Fruit fly (Drosophila melanogaster) whole organism, prepupa: ENCODE measurements around the gene Or67b.

Source experiments
- Blimp-1 ChIP-seq: fragments of 200-800 bp; sonication (Bioruptor generic); optimal IDR thresholded peaks from 3 replicates; lab custom pipeline; 2017; ENCODE audit warnings: missing biosample characterization, missing genetic modification characterization, mild to moderate bottlenecking, moderate library complexity, missing genetic modification reagents
- CG10669 ChIP-seq: fragments of 200-800 bp; sonication (Bioruptor generic); optimal IDR thresholded peaks from 3 replicates; lab custom pipeline; 2018; ENCODE audit warnings: missing biosample characterization, mild to moderate bottlenecking, missing genetic modification characterization, moderate library complexity
- CG11294 ChIP-seq: fragments of 200-800 bp; sonication (Bioruptor generic); IDR thresholded peaks from 2 replicates; pipeline ENCODE4 v1.3.6; 2022; ENCODE audit warnings: missing biosample characterization, missing genetic modification characterization
- CG11762 ChIP-seq: fragments of 200-800 bp; sonication (Bioruptor generic); optimal IDR thresholded peaks from 3 replicates; lab custom pipeline; 2016; ENCODE audit warnings: missing biosample characterization, missing genetic modification characterization; ENCODE audit not compliant: insufficient read depth
- CG11902 ChIP-seq: fragments of 200-800 bp; sonication (Bioruptor generic); optimal IDR thresholded peaks from 3 replicates; lab custom pipeline; 2016; ENCODE audit warnings: missing biosample characterization, missing genetic modification characterization
- CG15336 ChIP-seq: fragments of 200-800 bp; sonication (Bioruptor generic); IDR thresholded peaks from 2 replicates; pipeline ENCODE4 v1.3.6; 2022; ENCODE audit warnings: missing biosample characterization, missing genetic modification characterization
- CG16779 ChIP-seq: fragments of 200-800 bp; sonication (Bioruptor generic); optimal IDR thresholded peaks from 3 replicates; lab custom pipeline; 2017; ENCODE audit warnings: missing biosample characterization, mild to moderate bottlenecking, missing genetic modification characterization
- CG3032 ChIP-seq: fragments of 200-800 bp; optimal IDR thresholded peaks from 2 replicates; lab custom pipeline; 2019; ENCODE audit warnings: missing biosample characterization, mild to moderate bottlenecking, missing genetic modification characterization, moderate library complexity
- CG31627 ChIP-seq: fragments of 200-800 bp; sonication (Bioruptor generic); optimal IDR thresholded peaks from 3 replicates; lab custom pipeline; 2016; ENCODE audit warnings: missing biosample characterization, missing genetic modification characterization
- CG32006 ChIP-seq: fragments of 200-800 bp; sonication (Bioruptor generic); optimal IDR thresholded peaks from 3 replicates; lab custom pipeline; 2017; ENCODE audit warnings: missing biosample characterization, mild to moderate bottlenecking, missing genetic modification characterization
- CG3919 ChIP-seq: fragments of 200-800 bp; sonication (Bioruptor generic); optimal IDR thresholded peaks from 3 replicates; lab custom pipeline; 2016; ENCODE audit warnings: missing biosample characterization, missing genetic modification characterization
- CG6163 ChIP-seq: fragments of 200-800 bp; sonication (Bioruptor generic); IDR thresholded peaks from 3 replicates; pipeline ENCODE4 v1.3.6; 2022; ENCODE audit warnings: missing biosample characterization, missing genetic modification characterization
- CG6276 ChIP-seq: fragments of 200-800 bp; sonication (Bioruptor generic); optimal IDR thresholded peaks from 2 replicates; lab custom pipeline; 2017; ENCODE audit warnings: missing biosample characterization, mild to moderate bottlenecking, missing genetic modification characterization
- CG6792 ChIP-seq: fragments of 200-800 bp; sonication (Bioruptor generic); optimal IDR thresholded peaks from 3 replicates; lab custom pipeline; 2016; ENCODE audit warnings: missing biosample characterization, missing genetic modification characterization
- CG6808 ChIP-seq: fragments of 200-800 bp; sonication (Bioruptor generic); optimal IDR thresholded peaks from 3 replicates; lab custom pipeline; 2017; ENCODE audit warnings: missing biosample characterization, missing genetic modification characterization, mild to moderate bottlenecking, moderate library complexity, missing genetic modification reagents
- CG6854 ChIP-seq: fragments of 200-800 bp; sonication (Bioruptor generic); optimal IDR thresholded peaks from 2 replicates; lab custom pipeline; 2017; ENCODE audit warnings: missing biosample characterization, mild to moderate bottlenecking, missing genetic modification characterization
- CG8119 ChIP-seq: fragments of 200-800 bp; sonication (Bioruptor generic); IDR thresholded peaks from 3 replicates; pipeline ENCODE4 v1.3.6; 2022; ENCODE audit warnings: missing biosample characterization, missing genetic modification characterization
- CG8319 ChIP-seq: fragments of 200-800 bp; sonication (Bioruptor generic); optimal IDR thresholded peaks from 3 replicates; lab custom pipeline; 2016; ENCODE audit warnings: missing biosample characterization, missing genetic modification characterization
- CG9139 ChIP-seq: fragments of 200-800 bp; sonication (Bioruptor generic); optimal IDR thresholded peaks from 3 replicates; lab custom pipeline; 2017; ENCODE audit warnings: missing biosample characterization, mild to moderate bottlenecking, missing genetic modification characterization
- Eip75B ChIP-seq: fragments of 200-800 bp; sonication (Bioruptor generic); optimal IDR thresholded peaks from 3 replicates; lab custom pipeline; 2016; ENCODE audit warnings: missing biosample characterization, missing genetic modification characterization
- Eip78C ChIP-seq: fragments of 200-800 bp; sonication (Bioruptor generic); peaks from one replicate; lab custom pipeline; 2016; ENCODE audit warnings: missing biosample characterization, missing genetic modification characterization
- Ets21C ChIP-seq: fragments of 200-800 bp; sonication (Bioruptor generic); optimal IDR thresholded peaks from 3 replicates; lab custom pipeline; 2016; ENCODE audit warnings: missing biosample characterization, missing genetic modification characterization
- Ets96B ChIP-seq: fragments of 200-800 bp; optimal IDR thresholded peaks from 2 replicates; lab custom pipeline; 2019; ENCODE audit warnings: missing biosample characterization, mild to moderate bottlenecking, missing genetic modification characterization, moderate library complexity
- Gug ChIP-seq: fragments of 200-800 bp; sonication (Bioruptor generic); IDR thresholded peaks from 2 replicates; pipeline ENCODE4 v1.3.6; 2022; ENCODE audit warnings: missing biosample characterization, missing genetic modification characterization
- Hr38 ChIP-seq: sonication (Bioruptor generic); optimal IDR thresholded peaks from 2 replicates; lab custom pipeline; 2016; ENCODE audit warnings: missing biosample characterization, missing genetic modification characterization
- Hr4 ChIP-seq: fragments of 200-800 bp; sonication (Bioruptor generic); optimal IDR thresholded peaks from 3 replicates; lab custom pipeline; 2016; ENCODE audit warnings: missing biosample characterization, missing genetic modification characterization
- Lpt ChIP-seq: fragments of 200-800 bp; sonication (Bioruptor generic); optimal IDR thresholded peaks from 3 replicates; lab custom pipeline; 2016; ENCODE audit warnings: missing biosample characterization, missing genetic modification characterization
- Met ChIP-seq: fragments of 200-800 bp; sonication (Bioruptor generic); optimal IDR thresholded peaks from 3 replicates; lab custom pipeline; 2016; ENCODE audit warnings: missing biosample characterization, missing genetic modification characterization
- OdsH ChIP-seq: fragments of 200-800 bp; sonication (Bioruptor generic); optimal IDR thresholded peaks from 3 replicates; lab custom pipeline; 2016; ENCODE audit warnings: missing biosample characterization, missing genetic modification characterization
- Smox ChIP-seq: fragments of 200-800 bp; sonication (Bioruptor generic); optimal IDR thresholded peaks from 3 replicates; lab custom pipeline; 2016; ENCODE audit warnings: missing biosample characterization, missing genetic modification characterization
- Sox102F ChIP-seq: fragments of 200-800 bp; sonication (Bioruptor generic); optimal IDR thresholded peaks from 2 replicates; lab custom pipeline; 2016; ENCODE audit warnings: missing biosample characterization, mild to moderate bottlenecking, missing genetic modification characterization
- Sox15 ChIP-seq: fragments of 200-800 bp; sonication (Bioruptor generic); optimal IDR thresholded peaks from 3 replicates; lab custom pipeline; 2016; ENCODE audit warnings: missing biosample characterization, missing genetic modification characterization
- achi ChIP-seq: fragments of 200-800 bp; sonication (Bioruptor generic); optimal IDR thresholded peaks from 3 replicates; lab custom pipeline; 2016; ENCODE audit warnings: missing biosample characterization, missing genetic modification characterization
- acj6 ChIP-seq: fragments of 200-800 bp; sonication (Bioruptor generic); optimal IDR thresholded peaks from 3 replicates; lab custom pipeline; 2016; ENCODE audit warnings: missing biosample characterization, missing genetic modification characterization
- dac ChIP-seq: fragments of 200-800 bp; sonication (Bioruptor generic); optimal IDR thresholded peaks from 2 replicates; lab custom pipeline; 2017; ENCODE audit warnings: missing biosample characterization, mild to moderate bottlenecking, missing genetic modification characterization
- eg ChIP-seq: fragments of 200-800 bp; sonication (Bioruptor generic); IDR thresholded peaks from 3 replicates; pipeline ENCODE4 v1.3.6; 2022; ENCODE audit warnings: missing biosample characterization, missing genetic modification characterization
- esn ChIP-seq: fragments of 200-800 bp; sonication (Bioruptor generic); optimal IDR thresholded peaks from 2 replicates; lab custom pipeline; 2016; ENCODE audit warnings: missing biosample characterization, mild to moderate bottlenecking, missing genetic modification characterization, moderate library complexity
- fd59A ChIP-seq: fragments of 200-800 bp; sonication (Bioruptor generic); optimal IDR thresholded peaks from 2 replicates; lab custom pipeline; 2017; ENCODE audit warnings: missing biosample characterization, mild to moderate bottlenecking, missing genetic modification characterization, missing genetic modification reagents
- fd85E ChIP-seq: fragments of 200-800 bp; sonication (Bioruptor generic); optimal IDR thresholded peaks from 3 replicates; lab custom pipeline; 2016; ENCODE audit warnings: missing biosample characterization, missing genetic modification characterization
- fkh ChIP-seq: fragments of 200-800 bp; sonication (Bioruptor generic); optimal IDR thresholded peaks from 3 replicates; lab custom pipeline; 2017; ENCODE audit warnings: missing biosample characterization, mild to moderate bottlenecking, missing genetic modification characterization, moderate library complexity
- net ChIP-seq: fragments of 200-800 bp; sonication (Bioruptor generic); optimal IDR thresholded peaks from 3 replicates; lab custom pipeline; 2016; ENCODE audit warnings: missing biosample characterization, missing genetic modification characterization
- pdm3 ChIP-seq: fragments of 200-800 bp; sonication (Bioruptor generic); optimal IDR thresholded peaks from 3 replicates; lab custom pipeline; 2016; ENCODE audit warnings: missing biosample characterization, missing genetic modification characterization
- salr ChIP-seq, 2 experiments: fragments of 200-800 bp; sonication (Bioruptor generic); optimal IDR thresholded peaks; 3 replicates each; lab custom pipeline; 2016 to 2018; ENCODE audit warnings: missing biosample characterization in 2 of 2, missing genetic modification characterization in 2 of 2, mild to moderate bottlenecking in 1 of 2
- ss ChIP-seq, 2 experiments: fragments of 200-800 bp; sonication (Bioruptor generic); optimal IDR thresholded peaks; 2 replicates in 1 of 2; 3 replicates in 1 of 2; lab custom pipeline; 2017 to 2018; ENCODE audit warnings: mild to moderate bottlenecking in 2 of 2, missing biosample characterization in 2 of 2, missing genetic modification characterization in 2 of 2, moderate library complexity in 1 of 2
- svp ChIP-seq: fragments of 200-800 bp; sonication (Bioruptor generic); peaks from one replicate; lab custom pipeline; 2016; ENCODE audit warnings: missing biosample characterization, missing genetic modification characterization
- topi ChIP-seq: fragments of 200-800 bp; sonication (Bioruptor generic); optimal IDR thresholded peaks from 3 replicates; lab custom pipeline; 2016; ENCODE audit warnings: missing biosample characterization, missing genetic modification characterization

Or67b gene

DNA sequence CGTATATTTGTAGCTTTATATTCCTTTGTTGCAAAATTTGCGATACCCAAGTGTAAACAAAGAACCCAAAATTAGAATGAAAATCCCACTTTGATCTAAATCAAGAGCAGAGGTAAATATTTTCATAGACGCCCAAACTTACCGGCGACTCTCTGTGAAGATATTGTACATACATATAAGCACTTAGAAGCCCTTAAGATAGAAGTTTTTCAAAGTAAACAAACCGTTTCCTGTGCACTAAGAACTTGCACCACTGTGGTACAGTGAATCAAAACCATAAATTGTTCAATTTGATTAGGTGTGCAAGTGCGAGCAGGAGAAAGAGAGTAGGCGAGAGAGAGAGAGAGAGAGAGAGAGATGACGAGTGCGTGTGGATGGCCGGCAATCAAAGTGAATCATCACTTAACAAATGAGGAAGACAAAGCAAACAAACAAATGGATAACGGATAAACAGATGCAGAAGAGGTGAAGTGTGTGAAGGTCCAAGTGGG lies 49.1 kb upstream of the Or67b start (continued):
- TF ChIP-seq Ets96B, result peak; percentile 23
- TF ChIP-seq Eip78C, result peak; percentile 87
- TF ChIP-seq fd59A, result peak; percentile 2
- peak; percentile 19 for TF ChIP-seq topi (GFP tag; lab: Kevin White, UChicago)
- no peak for TF ChIP-seq CG8319 (GFP tag; lab: Kevin White, UChicago)
- no peak for TF ChIP-seq Eip75B (GFP tag; lab: Kevin White, UChicago)
- no peak for TF ChIP-seq Sox102F (GFP tag; lab: Kevin White, UChicago)
- no peak for TF ChIP-seq CG11902 (GFP tag; lab: Kevin White, UChicago)
- no peak for TF ChIP-seq CG8119
- TF ChIP-seq eg (GFP tag; lab: Robert Waterston, UW), result no peak
- TF ChIP-seq fd85E, result no peak
- TF ChIP-seq ss (GFP tag; optimal IDR thresholded peaks at IDR 0.05; lab: Kevin White, UChicago), result peak in 1 of 2 experiments; percentile 67
- no peak for TF ChIP-seq CG11762 (GFP tag; lab: Kevin White, UChicago)
- TF ChIP-seq acj6 (GFP tag; lab: Kevin White, UChicago), result no peak
- peak; percentile 52 for TF ChIP-seq Met (GFP tag; lab: Kevin White, UChicago)
- TF ChIP-seq CG9139 (GFP tag; lab: Kevin White, UChicago), result no peak
- TF ChIP-seq svp (GFP tag; lab: Kevin White, UChicago), result peak; percentile 39

DNA sequence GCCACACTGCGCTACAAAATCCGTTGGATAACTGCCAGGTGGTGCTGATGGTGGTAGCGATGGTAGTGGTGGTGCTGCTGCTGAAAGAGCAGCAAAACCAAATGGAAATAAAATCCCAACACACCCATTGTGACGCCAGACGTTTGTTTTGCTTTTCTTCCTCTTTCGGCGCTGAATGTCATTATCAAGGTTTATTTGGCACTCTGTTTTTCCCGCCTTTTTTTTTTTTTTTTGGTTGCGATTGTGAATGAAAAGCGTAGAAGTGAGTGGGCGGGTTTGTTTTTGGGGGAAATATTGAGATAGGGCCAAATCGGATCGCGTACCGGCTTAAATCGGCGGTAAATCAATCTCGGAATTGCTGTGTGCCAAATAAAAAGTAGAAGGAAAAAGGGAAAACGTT lies 48.3 kb upstream of the Or67b start:
- TF ChIP-seq OdsH (GFP tag; lab: Kevin White, UChicago) (no peak), svp (GFP tag; lab: Kevin White, UChicago) (peak; percentile 48)

DNA sequence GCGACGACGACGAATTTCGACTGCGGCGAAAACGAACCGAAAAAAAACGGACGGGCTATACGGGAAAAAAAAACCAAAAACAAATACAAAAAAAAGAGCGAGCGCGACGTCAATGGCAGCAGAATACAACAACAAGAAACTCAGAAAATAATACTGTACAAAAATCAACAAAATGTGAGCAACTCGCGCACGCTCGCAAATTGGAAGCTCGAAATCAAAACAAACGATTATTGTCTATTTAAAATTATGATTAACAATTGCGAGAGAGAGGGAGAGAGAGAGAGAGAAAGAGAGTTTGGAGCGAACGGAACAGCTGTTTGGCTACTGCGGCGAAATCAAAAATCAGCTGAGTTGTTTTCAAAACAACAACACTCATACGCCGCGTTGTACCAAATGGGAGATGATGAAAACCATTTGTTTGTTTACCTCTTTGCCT lies 46.6 kb upstream of the Or67b start:
- TF ChIP-seq CG3032 (tag; lab: Kevin White, UChicago) (no peak), fd85E (no peak), Hr4 (GFP tag; lab: Kevin White, UChicago) (no peak), OdsH (GFP tag; lab: Kevin White, UChicago) (no peak), achi (GFP tag; lab: Kevin White, UChicago) (no peak), Lpt (GFP tag; lab: Kevin White, UChicago) (peak; percentile 44), fkh (peak; percentile 77), Ets96B (no peak), Sox15 (no peak), CG6276 (GFP tag; lab: Kevin White, UChicago) (peak; percentile 92), CG16779 (peak; percentile 72), CG3919 (GFP tag; lab: Kevin White, UChicago) (no peak), Smox (GFP tag; lab: Kevin White, UChicago) (no peak), CG15336 (GFP tag; lab: Robert Waterston, UW) (peak; percentile 70), CG10669 (GFP tag; lab: Kevin White, UChicago) (no peak), svp (GFP tag; lab: Kevin White, UChicago) (peak; percentile 78), CG11762 (GFP tag; lab: Kevin White, UChicago) (no peak), Sox102F (GFP tag; lab: Kevin White, UChicago) (peak; percentile 48), eg (GFP tag; lab: Robert Waterston, UW) (peak; percentile 91), Ets21C (GFP tag; lab: Kevin White, UChicago) (no peak), topi (GFP tag; lab: Kevin White, UChicago) (peak; percentile 38), CG8119 (peak; percentile 69; the same call in 2 of the 3 replicates), CG11902 (GFP tag; lab: Kevin White, UChicago) (no peak), net (peak; percentile 72), CG6163 (GFP tag; lab: Robert Waterston, UW) (peak; percentile 83), CG6792 (no peak), CG8319 (GFP tag; lab: Kevin White, UChicago) (no peak), CG6854 (GFP tag; lab: Kevin White, UChicago) (peak; percentile 83), esn (GFP tag; lab: Kevin White, UChicago) (peak; percentile 46), CG6808 (GFP tag; lab: Kevin White, UChicago) (no peak), Hr38 (GFP tag; lab: Kevin White, UChicago) (no peak), CG32006 (no peak), salr (GFP tag; optimal IDR thresholded peaks at IDR 0.05; lab: Kevin White, UChicago) (peak in 1 of 2 experiments; percentile 47), CG31627 (GFP tag; lab: Kevin White, UChicago) (no peak), Blimp-1 (GFP tag; lab: Kevin White, UChicago) (peak; percentile 52), Eip78C (peak; percentile 71), Gug (no peak), pdm3 (GFP tag; lab: Kevin White, UChicago) (no peak), Met (GFP tag; lab: Kevin White, UChicago) (peak; percentile 40), dac (no peak), CG11294 (GFP tag; lab: Robert Waterston, UW) (peak; percentile 26; the same call in 1 of the 2 replicates)
